Fruit fly (Drosophila melanogaster): ENCODE results near the gene CG18178.

CG18178 gene

dm6 chr3L:9696650-9697526, 22.1 kb downstream of the CG18178 start, which contains the start of gene Prps (continued):
- peak; percentile 60; the same call in 1 of the 2 replicates for TF ChIP-seq bowl (GFP tag; IDR thresholded peaks at IDR 0.05)
- peak; percentile 75 for TF ChIP-seq CG12299 (tag; optimal IDR thresholded peaks at IDR 0.05)
- TF ChIP-seq Usf (GFP tag; optimal IDR thresholded peaks at IDR 0.05) = no peak
- no peak for TF ChIP-seq CG7745 (tag; optimal IDR thresholded peaks at IDR 0.05)
- TF ChIP-seq CG12769 (tag; optimal IDR thresholded peaks at IDR 0.05) = peak; percentile 87
- TF ChIP-seq CG17802 (tag; optimal IDR thresholded peaks at IDR 0.05) = peak; percentile 36
- TF ChIP-seq tll (GFP tag; optimal IDR thresholded peaks at IDR 0.05) = no peak

dm6 chr3L:9695647-9696046, 23.3 kb downstream of the CG18178 start:
- no peak for TF ChIP-seq HLH3B (GFP tag; IDR thresholded peaks at IDR 0.05)
- TF ChIP-seq sqz (GFP tag; optimal IDR thresholded peaks at IDR 0.05) = no peak
- no peak for TF ChIP-seq Abd-B (GFP tag; optimal IDR thresholded peaks at IDR 0.05)
- peak; percentile 45 for TF ChIP-seq PHDP (tag; optimal IDR thresholded peaks at IDR 0.05)
- TF ChIP-seq yki (optimal IDR thresholded peaks at IDR 0.05) = no peak
- TF ChIP-seq pfk (GFP tag; optimal IDR thresholded peaks at IDR 0.05) = no peak
- peak; percentile 56 for TF ChIP-seq nmo (GFP tag; optimal IDR thresholded peaks at IDR 0.05)
- no peak for TF ChIP-seq E2f1 (GFP tag; IDR thresholded peaks at IDR 0.05)
- no peak for TF ChIP-seq TFAM (GFP tag; optimal IDR thresholded peaks at IDR 0.05)
- no peak for TF ChIP-seq dan (GFP tag; IDR thresholded peaks at IDR 0.05)
- TF ChIP-seq BEAF-32 (GFP tag; optimal IDR thresholded peaks at IDR 0.05) = no peak
- TF ChIP-seq Taf1 (GFP tag; IDR thresholded peaks at IDR 0.05) = no peak
- 0 out of 3 replicates have a peak, but pooled peaks have one; percentile 33 for TF ChIP-seq CG11695 (GFP tag; IDR thresholded peaks at IDR 0.05)
- TF ChIP-seq bbx (GFP tag; IDR thresholded peaks at IDR 0.05; ENCODE audit: partially characterized antibody) = no peak
- no peak for TF ChIP-seq dmrt11E (tag; optimal IDR thresholded peaks at IDR 0.05)
- TF ChIP-seq Asciz (GFP tag; optimal IDR thresholded peaks at IDR 0.05) = peak; percentile 46
- no peak for TF ChIP-seq Mes4 (GFP tag; optimal IDR thresholded peaks at IDR 0.05)
- TF ChIP-seq Sox102F (GFP tag; optimal IDR thresholded peaks at IDR 0.05) = peak; percentile 68
- peak; percentile 11 for TF ChIP-seq bab2 (GFP tag; optimal IDR thresholded peaks at IDR 0.05)
- peak; percentile 46 for TF ChIP-seq Oli (tag; optimal IDR thresholded peaks at IDR 0.05)
- TF ChIP-seq HLH54F (GFP tag; optimal IDR thresholded peaks at IDR 0.05) = no peak
- TF ChIP-seq Adf1 (GFP tag; IDR thresholded peaks at IDR 0.05) = no peak
- peak; percentile 24 for TF ChIP-seq CG6689 (GFP tag; IDR thresholded peaks at IDR 0.05)
- no peak for TF ChIP-seq CG11247 (GFP tag; IDR thresholded peaks at IDR 0.05)
- TF ChIP-seq ind (GFP tag; optimal IDR thresholded peaks at IDR 0.05) = no peak
- peak; percentile 51 for TF ChIP-seq Xbp1 (GFP tag; optimal IDR thresholded peaks at IDR 0.05)
- no peak for TF ChIP-seq Mad (GFP tag; optimal IDR thresholded peaks at IDR 0.05)
- TF ChIP-seq CG9932 (GFP tag; IDR thresholded peaks at IDR 0.05) = no peak
- TF ChIP-seq repo (GFP tag; optimal IDR thresholded peaks at IDR 0.05) = no peak
- no peak for TF ChIP-seq CG12299 (tag; optimal IDR thresholded peaks at IDR 0.05)
- peak; percentile 17 for TF ChIP-seq CG1602 (GFP tag; optimal IDR thresholded peaks at IDR 0.05)
- TF ChIP-seq slbo (GFP tag; IDR thresholded peaks at IDR 0.05) = peak; percentile 17; the same call in 1 of the 2 replicates
- peak; percentile 67 for TF ChIP-seq CG15269 (tag; optimal IDR thresholded peaks at IDR 0.05)
- peak; percentile 12 for TF ChIP-seq CG17829 (tag; optimal IDR thresholded peaks at IDR 0.05)
- TF ChIP-seq knrl (GFP tag; IDR thresholded peaks at IDR 0.05; ENCODE audit: partially characterized antibody) = no peak
- peak; percentile 43 for TF ChIP-seq Nf-YC (tag; optimal IDR thresholded peaks at IDR 0.05)
- TF ChIP-seq CG2202 (tag; optimal IDR thresholded peaks at IDR 0.05) = no peak
- peak; percentile 47; the same call in 1 of the 2 replicates for TF ChIP-seq Ptx1 (GFP tag; IDR thresholded peaks at IDR 0.05)
- no peak for TF ChIP-seq CG30020 (tag; optimal IDR thresholded peaks at IDR 0.05)
- TF ChIP-seq tll (GFP tag; optimal IDR thresholded peaks at IDR 0.05) = no peak
- TF ChIP-seq CG1529 (GFP tag; optimal IDR thresholded peaks at IDR 0.05) = no peak
- no peak for TF ChIP-seq gsb-n (tag; optimal IDR thresholded peaks at IDR 0.05)

All from whole organism, embryonic.